Fruit fly (Drosophila melanogaster) whole organism, wandering third instar larva: ENCODE data around the gene CG31687.
A peak's percentile ranks its signal among the peaks of the same experiment; 100 is the strongest.

Experiments used
- Abd-B ChIP-seq: fragments of >200 bp; optimal IDR thresholded peaks from 2 replicates; lab custom pipeline; 2017; ENCODE audit warnings: missing biosample characterization, missing genetic modification characterization
- CG32264 ChIP-seq: fragments of 200-800 bp; sonication (Bioruptor generic); optimal IDR thresholded peaks from 2 replicates; lab custom pipeline; 2016; ENCODE audit warnings: missing biosample characterization, missing genetic modification characterization
- CG9705 ChIP-seq: fragments of 200-800 bp; sonication (Bioruptor generic); optimal IDR thresholded peaks from 2 replicates; lab custom pipeline; 2018; ENCODE audit warnings: missing biosample characterization, mild to moderate bottlenecking, missing genetic modification characterization
- CrebA ChIP-seq: fragments of 200-800 bp; sonication (Bioruptor generic); optimal IDR thresholded peaks from 2 replicates; lab custom pipeline; 2016; ENCODE audit warnings: missing biosample characterization, mild to moderate bottlenecking, missing genetic modification characterization, borderline replicate concordance
- Dfd ChIP-seq: fragments of >200 bp; optimal IDR thresholded peaks from 2 replicates; lab custom pipeline; 2017; ENCODE audit warnings: missing biosample characterization, missing genetic modification characterization
- Dif ChIP-seq: fragments of 200-275, 200-300 bp; sonication (Bioruptor generic); optimal IDR thresholded peaks from 2 replicates; lab custom pipeline; 2018; ENCODE audit warnings: missing biosample characterization, missing genetic modification characterization; ENCODE audit not compliant: partially characterized antibody
- GATAd ChIP-seq: sonication (Bioruptor generic); optimal IDR thresholded peaks from 2 replicates; lab custom pipeline; 2016; ENCODE audit warnings: missing biosample characterization, missing genetic modification characterization
- HLH106 ChIP-seq: fragments of 200-800 bp; optimal IDR thresholded peaks from 3 replicates; lab custom pipeline; 2019; ENCODE audit warnings: missing biosample characterization, mild to moderate bottlenecking, missing genetic modification characterization, moderate library complexity
- Hnf4 ChIP-seq: fragments of 200-800 bp; sonication (Bioruptor generic); optimal IDR thresholded peaks from 2 replicates; lab custom pipeline; 2016; ENCODE audit warnings: missing biosample characterization, mild to moderate bottlenecking, missing genetic modification characterization
- Hr78 ChIP-seq: fragments of >200 bp; optimal IDR thresholded peaks from 2 replicates; lab custom pipeline; 2017; ENCODE audit warnings: missing biosample characterization, missing genetic modification characterization
- Hr83 ChIP-seq: fragments of 200-300 bp; sonication (Bioruptor generic); optimal IDR thresholded peaks from 2 replicates; lab custom pipeline; 2016; ENCODE audit warnings: missing biosample characterization, mild to moderate bottlenecking, missing genetic modification characterization, moderate library complexity; ENCODE audit not compliant: poor library complexity, severe bottlenecking
- Jra ChIP-seq: sonication (Bioruptor generic); optimal IDR thresholded peaks from 2 replicates; lab custom pipeline; 2016; ENCODE audit warnings: missing biosample characterization, missing genetic modification characterization
- Mio ChIP-seq: sonication (Bioruptor generic); optimal IDR thresholded peaks from 2 replicates; lab custom pipeline; 2016; ENCODE audit warnings: missing biosample characterization, missing genetic modification characterization
- Myc ChIP-seq: fragments of >200 bp; optimal IDR thresholded peaks from 2 replicates; lab custom pipeline; 2017
- N ChIP-seq: fragments of >200 bp; optimal IDR thresholded peaks from 2 replicates; lab custom pipeline; 2018; ENCODE audit warnings: missing biosample characterization, missing external identifiers, missing genetic modification characterization
- OdsH ChIP-seq: fragments of 200-800 bp; sonication (Bioruptor generic); optimal IDR thresholded peaks from 2 replicates; lab custom pipeline; 2016; ENCODE audit warnings: missing biosample characterization, mild to moderate bottlenecking, missing genetic modification characterization
- Rel ChIP-seq, 2 experiments: fragments of 200-800 bp; sonication (Bioruptor generic) in 1 of 2; optimal IDR thresholded peaks; 2 replicates in 1 of 2; 3 replicates in 1 of 2; lab custom pipeline; 2016 to 2019; ENCODE audit warnings: mild to moderate bottlenecking in 2 of 2, missing biosample characterization in 2 of 2, missing genetic modification characterization in 2 of 2, moderate library complexity in 1 of 2
- Sp1 ChIP-seq: fragments of 200-800 bp; sonication (Bioruptor generic); optimal IDR thresholded peaks from 3 replicates; lab custom pipeline; 2019; ENCODE audit warnings: missing biosample characterization, mild to moderate bottlenecking, missing genetic modification characterization, moderate library complexity
- Vsx2 ChIP-seq: fragments of 200-300, 225-300 bp; sonication (Bioruptor generic); optimal IDR thresholded peaks from 2 replicates; lab custom pipeline; 2018; ENCODE audit warnings: missing biosample characterization, missing genetic modification characterization; ENCODE audit not compliant: partially characterized antibody
- br ChIP-seq: fragments of 200-800 bp; sonication (Bioruptor generic); optimal IDR thresholded peaks from 2 replicates; lab custom pipeline; 2016; ENCODE audit warnings: missing biosample characterization, missing genetic modification characterization
- brk ChIP-seq: fragments of 200-800 bp; sonication (Bioruptor generic); optimal IDR thresholded peaks from 2 replicates; lab custom pipeline; 2016; ENCODE audit warnings: missing biosample characterization, mild to moderate bottlenecking, missing genetic modification characterization
- dl ChIP-seq, 2 experiments: fragments of 175-275, 200-275 bp in 1 of 2; fragments of 200-275 bp in 1 of 2; sonication (Bioruptor generic); optimal IDR thresholded peaks; lab custom pipeline; 2018; ENCODE audit warnings: mild to moderate bottlenecking in 2 of 2, missing biosample characterization in 2 of 2, missing genetic modification characterization in 2 of 2, moderate library complexity in 2 of 2; ENCODE audit not compliant: partially characterized antibody in 2 of 2, insufficient read depth in 1 of 2
- dmrt93B ChIP-seq: fragments of 200-800 bp; sonication (Bioruptor generic); optimal IDR thresholded peaks from 2 replicates; lab custom pipeline; 2018; ENCODE audit warnings: missing biosample characterization, mild to moderate bottlenecking, missing genetic modification characterization
- dsf ChIP-seq: sonication (Bioruptor generic); optimal IDR thresholded peaks from 2 replicates; lab custom pipeline; 2016; ENCODE audit warnings: missing biosample characterization, missing genetic modification characterization, borderline replicate concordance
- ey ChIP-seq: fragments of 200-800 bp; sonication (Bioruptor generic); optimal IDR thresholded peaks from 2 replicates; lab custom pipeline; 2016; ENCODE audit warnings: missing biosample characterization, missing genetic modification characterization
- foxo ChIP-seq, 2 experiments: fragments of 200-800 bp; sonication (Bioruptor generic); optimal IDR thresholded peaks; 2 replicates in 1 of 2; 3 replicates in 1 of 2; lab custom pipeline; 2016 to 2017; ENCODE audit warnings: missing biosample characterization in 2 of 2, missing genetic modification characterization in 2 of 2
- fru ChIP-seq: fragments of 200-800 bp; sonication (Bioruptor generic); optimal IDR thresholded peaks from 3 replicates; lab custom pipeline; 2016; ENCODE audit warnings: missing biosample characterization, mild to moderate bottlenecking, missing genetic modification characterization
- h ChIP-seq: fragments of 200-800 bp; sonication (Bioruptor generic); optimal IDR thresholded peaks from 3 replicates; lab custom pipeline; 2016; ENCODE audit warnings: missing biosample characterization, mild to moderate bottlenecking, missing genetic modification characterization
- jim ChIP-seq: fragments of 175-275, 200-325 bp; sonication (Bioruptor generic); optimal IDR thresholded peaks from 2 replicates; lab custom pipeline; 2016; ENCODE audit warnings: missing biosample characterization, mild to moderate bottlenecking, missing genetic modification characterization
- lola ChIP-seq: fragments of >200 bp; optimal IDR thresholded peaks from 2 replicates; lab custom pipeline; 2017; ENCODE audit warnings: missing biosample characterization, missing genetic modification characterization
- psq ChIP-seq: fragments of 200-800 bp; sonication (Bioruptor generic); optimal IDR thresholded peaks from 3 replicates; lab custom pipeline; 2017; ENCODE audit warnings: missing biosample characterization, mild to moderate bottlenecking, missing genetic modification characterization, moderate library complexity
- rgr ChIP-seq: fragments of 200-800 bp; sonication (Bioruptor generic); optimal IDR thresholded peaks from 3 replicates; lab custom pipeline; 2016; ENCODE audit warnings: missing biosample characterization, mild to moderate bottlenecking, missing genetic modification characterization
- sage ChIP-seq: fragments of 200-800 bp; sonication (Bioruptor generic); optimal IDR thresholded peaks from 2 replicates; lab custom pipeline; 2016; ENCODE audit warnings: missing biosample characterization, mild to moderate bottlenecking, missing genetic modification characterization
- sv ChIP-seq: fragments of 200-800 bp; sonication (Bioruptor generic); optimal IDR thresholded peaks from 3 replicates; lab custom pipeline; 2016; ENCODE audit warnings: missing biosample characterization, missing genetic modification characterization
- tai ChIP-seq: sonication (Bioruptor generic); optimal IDR thresholded peaks from 2 replicates; lab custom pipeline; 2016; ENCODE audit warnings: missing biosample characterization, missing genetic modification characterization
- usp ChIP-seq: fragments of >200 bp; optimal IDR thresholded peaks from 2 replicates; lab custom pipeline; 2017; ENCODE audit warnings: missing biosample characterization, missing genetic modification characterization
- woc ChIP-seq: sonication (Bioruptor generic); optimal IDR thresholded peaks from 2 replicates; lab custom pipeline; 2016; ENCODE audit warnings: missing biosample characterization, mild to moderate bottlenecking, missing genetic modification characterization

Gene CG31687

dm6 chr2L:20486752-20487141, 36.7 kb downstream of the CG31687 start:
- TF ChIP-seq Vsx2 (GFP tag; lab: Kevin White, UChicago) = no peak
- TF ChIP-seq Hr78 (GFP tag; lab: Kevin White, UChicago) = no peak
- no peak for TF ChIP-seq psq (GFP tag; lab: Kevin White, UChicago)
- TF ChIP-seq Rel (GFP tag; optimal IDR thresholded peaks at IDR 0.05; lab: Kevin White, UChicago) = no peak
- TF ChIP-seq Rel (tag; optimal IDR thresholded peaks at IDR 0.05; lab: Kevin White, UChicago) = no peak
- TF ChIP-seq Hnf4 = no peak
- TF ChIP-seq fru (GFP tag; lab: Kevin White, UChicago) = no peak
- no peak for TF ChIP-seq Myc
- no peak for TF ChIP-seq CrebA (GFP tag; lab: Kevin White, UChicago)
- peak; percentile 31 for TF ChIP-seq Sp1 (GFP tag; lab: Kevin White, UChicago)

dm6 chr2L:20487723-20488122, 37.7 kb downstream of the CG31687 start:
- no peak for TF ChIP-seq fru (GFP tag; lab: Kevin White, UChicago)
- no peak for TF ChIP-seq Vsx2 (GFP tag; lab: Kevin White, UChicago)
- TF ChIP-seq GATAd (GFP tag; lab: Kevin White, UChicago) = no peak
- TF ChIP-seq Dfd = no peak
- no peak for TF ChIP-seq ey
- TF ChIP-seq rgr = no peak
- no peak for TF ChIP-seq Myc
- no peak for TF ChIP-seq dl (GFP tag; optimal IDR thresholded peaks at IDR 0.05; lab: Kevin White, UChicago; ENCODE audit: insufficient read depth in 1 of 2, partially characterized antibody in 2 of 2)
- no peak for TF ChIP-seq N (GFP tag; lab: Kevin White, UChicago)
- TF ChIP-seq tai = no peak
- TF ChIP-seq CG32264 (GFP tag; lab: Kevin White, UChicago) = no peak
- TF ChIP-seq Hr78 (GFP tag; lab: Kevin White, UChicago) = no peak
- no peak for TF ChIP-seq dmrt93B
- no peak for TF ChIP-seq usp (GFP tag; lab: Kevin White, UChicago)
- no peak for TF ChIP-seq brk (GFP tag; lab: Kevin White, UChicago)
- no peak for TF ChIP-seq jim
- TF ChIP-seq sage (GFP tag; lab: Kevin White, UChicago) = no peak
- TF ChIP-seq Sp1 (GFP tag; lab: Kevin White, UChicago) = no peak

DNA sequence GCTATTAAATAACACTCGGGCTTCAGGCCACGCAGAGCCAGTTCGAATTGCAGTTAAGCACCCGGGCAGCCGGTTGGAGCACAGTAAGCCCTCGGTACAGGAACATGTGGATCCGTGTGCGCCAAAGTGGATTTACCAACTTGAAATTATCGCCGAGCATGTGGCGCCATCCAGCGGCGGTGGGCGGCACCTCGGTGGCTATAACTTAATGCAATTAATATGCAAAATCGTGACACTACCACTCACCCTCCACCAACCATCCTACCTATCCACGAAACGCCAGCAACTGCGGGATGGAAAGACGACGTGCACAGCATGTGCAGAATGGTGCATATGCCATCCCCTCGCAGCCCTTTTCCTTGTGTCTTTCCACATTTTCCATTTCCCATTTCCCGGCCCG, 38.1 kb downstream of the CG31687 start:
- TF ChIP-seq Hnf4 (no peak), Dif (GFP tag; lab: Kevin White, UChicago) (no peak), sv (GFP tag; lab: Kevin White, UChicago) (no peak), psq (GFP tag; lab: Kevin White, UChicago) (no peak), woc (GFP tag; lab: Kevin White, UChicago) (no peak), Sp1 (GFP tag; lab: Kevin White, UChicago) (no peak), Jra (GFP tag; lab: Kevin White, UChicago) (no peak), usp (GFP tag; lab: Kevin White, UChicago) (no peak), Abd-B (GFP tag; lab: Kevin White, UChicago) (no peak), tai (no peak), dl (GFP tag; optimal IDR thresholded peaks at IDR 0.05; lab: Kevin White, UChicago; ENCODE audit: insufficient read depth in 1 of 2, partially characterized antibody in 2 of 2) (no peak), sage (GFP tag; lab: Kevin White, UChicago) (no peak), OdsH (no peak), Rel (GFP tag; optimal IDR thresholded peaks at IDR 0.05; lab: Kevin White, UChicago) (no peak), Rel (tag; optimal IDR thresholded peaks at IDR 0.05; lab: Kevin White, UChicago) (no peak), h (no peak), foxo (GFP tag; optimal IDR thresholded peaks at IDR 0.05; lab: Kevin White, UChicago) (no peak)

dm6 chr2L:20494423-20495052, 44.5 kb downstream of the CG31687 start, which contains the start of gene CG34007:
CG34007 (plus strand) TSS chr2L:20495030.
- TF ChIP-seq brk (GFP tag; lab: Kevin White, UChicago) (no peak), Mio (GFP tag; lab: Kevin White, UChicago) (no peak), Dfd (no peak), dsf (no peak), dmrt93B (peak; percentile 50), OdsH (peak; percentile 40), usp (GFP tag; lab: Kevin White, UChicago) (no peak), CG9705 (GFP tag; lab: Kevin White, UChicago) (no peak), ey (no peak), N (GFP tag; lab: Kevin White, UChicago) (no peak), Myc (no peak), fru (GFP tag; lab: Kevin White, UChicago) (peak; percentile 0), lola (GFP tag; lab: Kevin White, UChicago) (no peak), dl (GFP tag; optimal IDR thresholded peaks at IDR 0.05; lab: Kevin White, UChicago; ENCODE audit: insufficient read depth in 1 of 2, partially characterized antibody in 2 of 2) (no peak), Hnf4 (no peak), Hr78 (GFP tag; lab: Kevin White, UChicago) (no peak), CG32264 (GFP tag; lab: Kevin White, UChicago) (no peak), Rel (GFP tag; optimal IDR thresholded peaks at IDR 0.05; lab: Kevin White, UChicago) (no peak), Rel (tag; optimal IDR thresholded peaks at IDR 0.05; lab: Kevin White, UChicago) (peak; percentile 5), sv (GFP tag; lab: Kevin White, UChicago) (no peak), Abd-B (GFP tag; lab: Kevin White, UChicago) (no peak), GATAd (GFP tag; lab: Kevin White, UChicago) (no peak), Dif (GFP tag; lab: Kevin White, UChicago) (no peak), Jra (GFP tag; lab: Kevin White, UChicago) (no peak), HLH106 (tag; lab: Kevin White, UChicago) (peak; percentile 73), CrebA (GFP tag; lab: Kevin White, UChicago) (no peak), Sp1 (GFP tag; lab: Kevin White, UChicago) (peak; percentile 88), Hr83 (GFP tag; lab: Kevin White, UChicago) (no peak), sage (GFP tag; lab: Kevin White, UChicago) (no peak), br (GFP tag; lab: Kevin White, UChicago) (no peak), jim (no peak), tai (no peak)
